4 fruit fly cellular contexts compared by ENCODE assay signal in genomic region chr3L:727190-727589, dm6.
TF ChIP-seq lines count a peak whose summit lies in the region.

No protein-coding gene starts in this region.

- no peak for TF ChIP-seq CTCF in whole organism, embryonic (GFP tag; optimal IDR thresholded peaks at IDR 0.05; lab: Kevin White, UChicago)

TF ChIP-seq in whole organism, embryonic, 481 proteins besides CTCF, POLR2A, EP300 and RAD21:
- TF ChIP-seq H2.0 (GFP tag; IDR thresholded peaks at IDR 0.05; lab: Robert Waterston, UW) (no peak), CG14710 (tag; optimal IDR thresholded peaks at IDR 0.05; lab: Kevin White, UChicago) (no peak), Elba2 (GFP tag; optimal IDR thresholded peaks at IDR 0.05; lab: Kevin White, UChicago) (no peak), bigmax (GFP tag; optimal IDR thresholded peaks at IDR 0.05; lab: Kevin White, UChicago) (no peak), grau (tag; optimal IDR thresholded peaks at IDR 0.05; lab: Kevin White, UChicago) (peak; percentile 36), sens (GFP tag; lab: Kevin White, UChicago) (peak; percentile 79), CG4820 (GFP tag; optimal IDR thresholded peaks at IDR 0.05; lab: Kevin White, UChicago) (no peak), gcm2 (GFP tag; optimal IDR thresholded peaks at IDR 0.05; lab: Kevin White, UChicago) (no peak), CG18619 (GFP tag; optimal IDR thresholded peaks at IDR 0.05; lab: Kevin White, UChicago) (no peak), Fer1 (GFP tag; optimal IDR thresholded peaks at IDR 0.05; lab: Kevin White, UChicago) (no peak), chm (GFP tag; IDR thresholded peaks at IDR 0.05; lab: Robert Waterston, UW) (peak; percentile 34; the same call in 1 of the 2 replicates), ara (GFP tag; IDR thresholded peaks at IDR 0.05; lab: Robert Waterston, UW) (0 out of 2 replicates have a peak, but pooled peaks have one; percentile 15), Mes4 (GFP tag; optimal IDR thresholded peaks at IDR 0.05; lab: Kevin White, UChicago) (no peak), CG11398 (GFP tag; optimal IDR thresholded peaks at IDR 0.05; lab: Kevin White, UChicago) (no peak), z (GFP tag; IDR thresholded peaks at IDR 0.05; lab: Robert Waterston, UW) (0 out of 3 replicates have a peak, but pooled peaks have one; percentile 29), exex (tag; optimal IDR thresholded peaks at IDR 0.05; lab: Kevin White, UChicago) (no peak), unc-4 (GFP tag; IDR thresholded peaks at IDR 0.05; lab: Robert Waterston, UW; ENCODE audit: partially characterized antibody) (no peak), dpn (GFP tag; optimal IDR thresholded peaks at IDR 0.05; lab: Kevin White, UChicago) (no peak)

TF ChIP-seq in whole organism, prepupa, 60 proteins besides CTCF, POLR2A, EP300 and RAD21 (continues in another document):
- TF ChIP-seq CG32006 (GFP tag; optimal IDR thresholded peaks at IDR 0.05; lab: Kevin White, UChicago): no peak
- TF ChIP-seq OdsH (GFP tag; optimal IDR thresholded peaks at IDR 0.05; lab: Kevin White, UChicago): peak; percentile 23
- TF ChIP-seq Ets96B (tag; optimal IDR thresholded peaks at IDR 0.05; lab: Kevin White, UChicago): no peak
- TF ChIP-seq CG8319 (GFP tag; optimal IDR thresholded peaks at IDR 0.05; lab: Kevin White, UChicago): peak; percentile 26
- peak; percentile 53 for TF ChIP-seq CG31627 (GFP tag; optimal IDR thresholded peaks at IDR 0.05; lab: Kevin White, UChicago)
- TF ChIP-seq Sox102F (GFP tag; optimal IDR thresholded peaks at IDR 0.05; lab: Kevin White, UChicago): peak; percentile 59
- TF ChIP-seq Ets21C (GFP tag; optimal IDR thresholded peaks at IDR 0.05; lab: Kevin White, UChicago): peak; percentile 32
- TF ChIP-seq CG11902 (GFP tag; optimal IDR thresholded peaks at IDR 0.05; lab: Kevin White, UChicago): peak; percentile 9
- TF ChIP-seq CG6792 (GFP tag; optimal IDR thresholded peaks at IDR 0.05; lab: Kevin White, UChicago): peak; percentile 16
- no peak for TF ChIP-seq fd59A (GFP tag; optimal IDR thresholded peaks at IDR 0.05; lab: Kevin White, UChicago)
- no peak for TF ChIP-seq vri (GFP tag; optimal IDR thresholded peaks at IDR 0.05; lab: Kevin White, UChicago)
- TF ChIP-seq spab (GFP tag; optimal IDR thresholded peaks at IDR 0.05; lab: Kevin White, UChicago): no peak
- TF ChIP-seq CG6163 (GFP tag; IDR thresholded peaks at IDR 0.05; lab: Robert Waterston, UW): peak; percentile 17; the same call in 1 of the 3 replicates
- TF ChIP-seq Smox (GFP tag; optimal IDR thresholded peaks at IDR 0.05; lab: Kevin White, UChicago): peak; percentile 57
- peak; percentile 83 for TF ChIP-seq Eip78C (GFP tag; lab: Kevin White, UChicago)
- TF ChIP-seq CG10669 (GFP tag; optimal IDR thresholded peaks at IDR 0.05; lab: Kevin White, UChicago): no peak
- TF ChIP-seq svp (GFP tag; lab: Kevin White, UChicago): peak; percentile 93
- TF ChIP-seq CG9139 (GFP tag; optimal IDR thresholded peaks at IDR 0.05; lab: Kevin White, UChicago): no peak
- TF ChIP-seq achi (GFP tag; optimal IDR thresholded peaks at IDR 0.05; lab: Kevin White, UChicago): no peak
- TF ChIP-seq CG10631 (GFP tag; optimal IDR thresholded peaks at IDR 0.05; lab: Kevin White, UChicago): peak; percentile 20
- TF ChIP-seq CG3919 (GFP tag; optimal IDR thresholded peaks at IDR 0.05; lab: Kevin White, UChicago): peak; percentile 20
- TF ChIP-seq Sox14 (GFP tag; optimal IDR thresholded peaks at IDR 0.05; lab: Kevin White, UChicago): peak; percentile 23
- TF ChIP-seq Eip75B (GFP tag; optimal IDR thresholded peaks at IDR 0.05; lab: Kevin White, UChicago): peak; percentile 28
- TF ChIP-seq Met (GFP tag; optimal IDR thresholded peaks at IDR 0.05; lab: Kevin White, UChicago): peak; percentile 60
- TF ChIP-seq acj6 (GFP tag; optimal IDR thresholded peaks at IDR 0.05; lab: Kevin White, UChicago): peak; percentile 42
- peak; percentile 65 for TF ChIP-seq lz (GFP tag; optimal IDR thresholded peaks at IDR 0.05; lab: Kevin White, UChicago)

TF ChIP-seq in whole organism, pupa, 21 proteins besides CTCF, POLR2A, EP300 and RAD21:
- TF ChIP-seq CG13204 (GFP tag; optimal IDR thresholded peaks at IDR 0.05; lab: Kevin White, UChicago) (no peak), CG17806 (tag; optimal IDR thresholded peaks at IDR 0.05; lab: Kevin White, UChicago) (no peak), Ets98B (GFP tag; IDR thresholded peaks at IDR 0.05; lab: Robert Waterston, UW) (no peak), Snoo (tag; optimal IDR thresholded peaks at IDR 0.05; lab: Kevin White, UChicago) (peak; percentile 56), Pif1A (GFP tag; optimal IDR thresholded peaks at IDR 0.05; lab: Kevin White, UChicago) (peak; percentile 18), CG34367 (tag; optimal IDR thresholded peaks at IDR 0.05; lab: Kevin White, UChicago) (no peak)

TF ChIP-seq in whole organism, wandering third instar larva, 38 proteins besides CTCF, POLR2A, EP300 and RAD21:
- TF ChIP-seq CrebA (GFP tag; optimal IDR thresholded peaks at IDR 0.05; lab: Kevin White, UChicago; ENCODE audit: borderline replicate concordance) (no peak), HLH106 (tag; optimal IDR thresholded peaks at IDR 0.05; lab: Kevin White, UChicago) (no peak), dmrt93B (GFP tag; optimal IDR thresholded peaks at IDR 0.05; lab: Kevin White, UChicago) (peak; percentile 2), jim (GFP tag; optimal IDR thresholded peaks at IDR 0.05; lab: Kevin White, UChicago) (no peak), Dfd (GFP tag; optimal IDR thresholded peaks at IDR 0.05; lab: Kevin White, UChicago) (no peak), h (GFP tag; optimal IDR thresholded peaks at IDR 0.05; lab: Kevin White, UChicago) (peak; percentile 37), woc (GFP tag; optimal IDR thresholded peaks at IDR 0.05; lab: Kevin White, UChicago) (no peak), Mio (GFP tag; optimal IDR thresholded peaks at IDR 0.05; lab: Kevin White, UChicago) (no peak), foxo (GFP tag; optimal IDR thresholded peaks at IDR 0.05; lab: Kevin White, UChicago) (peak in 1 of 2 experiments; percentile 45), Vsx2 (GFP tag; optimal IDR thresholded peaks at IDR 0.05; lab: Kevin White, UChicago; ENCODE audit: partially characterized antibody) (no peak), psq (GFP tag; optimal IDR thresholded peaks at IDR 0.05; lab: Kevin White, UChicago) (no peak), Rel (GFP tag; optimal IDR thresholded peaks at IDR 0.05; lab: Kevin White, UChicago) (no peak), Rel (tag; optimal IDR thresholded peaks at IDR 0.05; lab: Kevin White, UChicago) (no peak), fru (GFP tag; optimal IDR thresholded peaks at IDR 0.05; lab: Kevin White, UChicago) (peak; percentile 39), pan (optimal IDR thresholded peaks at IDR 0.05; lab: Kevin White, UChicago) (no peak), OdsH (GFP tag; optimal IDR thresholded peaks at IDR 0.05; lab: Kevin White, UChicago) (peak; percentile 4)
TF ChIP-seq in whole organism, wandering third instar larva: peak in this region for 5.

Comparison
In these comparisons a context has a peak if more than half of its experiments do, and no peak if none do; other contexts are left out.
1. Of the 7 proteins assayed by ChIP-seq in both whole organism, embryonic and whole organism, prepupa: peak only in whole organism, embryonic: none; only in whole organism, prepupa: Blimp-1, Hr39 and Sox102F; in both: none; in neither: 4.